Fruit fly (Drosophila melanogaster) whole organism, prepupa: ENCODE results near the gene PPP4R2r.
A peak's percentile ranks its signal among the peaks of the same experiment; 100 is the strongest.

Source experiments
- CG34406 ChIP-seq: fragments of 200-800 bp; sonication (Bioruptor generic); optimal IDR thresholded peaks from 3 replicates; lab custom pipeline; 2016; ENCODE audit warnings: missing biosample characterization, missing genetic modification characterization
- CG8119 ChIP-seq: fragments of 200-800 bp; sonication (Bioruptor generic); IDR thresholded peaks from 3 replicates; pipeline ENCODE4 v1.3.6; 2022; ENCODE audit warnings: missing biosample characterization, missing genetic modification characterization
- Gug ChIP-seq: fragments of 200-800 bp; sonication (Bioruptor generic); IDR thresholded peaks from 2 replicates; pipeline ENCODE4 v1.3.6; 2022; ENCODE audit warnings: missing biosample characterization, missing genetic modification characterization
- OdsH ChIP-seq: fragments of 200-800 bp; sonication (Bioruptor generic); optimal IDR thresholded peaks from 3 replicates; lab custom pipeline; 2016; ENCODE audit warnings: missing biosample characterization, missing genetic modification characterization
- Sox14 ChIP-seq: fragments of 200-800 bp; sonication (Bioruptor generic); optimal IDR thresholded peaks from 3 replicates; lab custom pipeline; 2016; ENCODE audit warnings: missing biosample characterization, missing genetic modification characterization
- dsx ChIP-seq: fragments of 200-800 bp; optimal IDR thresholded peaks from 3 replicates; lab custom pipeline; 2019; ENCODE audit warnings: missing biosample characterization, mild to moderate bottlenecking, missing genetic modification characterization, moderate library complexity; ENCODE audit not compliant: poor library complexity, severe bottlenecking
- fd59A ChIP-seq: fragments of 200-800 bp; sonication (Bioruptor generic); optimal IDR thresholded peaks from 2 replicates; lab custom pipeline; 2017; ENCODE audit warnings: missing biosample characterization, mild to moderate bottlenecking, missing genetic modification characterization, missing genetic modification reagents
- pdm3 ChIP-seq: fragments of 200-800 bp; sonication (Bioruptor generic); optimal IDR thresholded peaks from 3 replicates; lab custom pipeline; 2016; ENCODE audit warnings: missing biosample characterization, missing genetic modification characterization
- salr ChIP-seq, 2 experiments: fragments of 200-800 bp; sonication (Bioruptor generic); optimal IDR thresholded peaks; 3 replicates each; lab custom pipeline; 2016 to 2018; ENCODE audit warnings: missing biosample characterization in 2 of 2, missing genetic modification characterization in 2 of 2, mild to moderate bottlenecking in 1 of 2
- ss ChIP-seq, 2 experiments: fragments of 200-800 bp; sonication (Bioruptor generic); optimal IDR thresholded peaks; 2 replicates in 1 of 2; 3 replicates in 1 of 2; lab custom pipeline; 2017 to 2018; ENCODE audit warnings: mild to moderate bottlenecking in 2 of 2, missing biosample characterization in 2 of 2, missing genetic modification characterization in 2 of 2, moderate library complexity in 1 of 2
- svp ChIP-seq: fragments of 200-800 bp; sonication (Bioruptor generic); peaks from one replicate; lab custom pipeline; 2016; ENCODE audit warnings: missing biosample characterization, missing genetic modification characterization

dm6 chrX:10461938-10462337 lies 16.7 kb upstream of the PPP4R2r start:
- TF ChIP-seq salr (GFP tag; optimal IDR thresholded peaks at IDR 0.05; lab: Kevin White, UChicago) (no peak), Sox14 (GFP tag; lab: Kevin White, UChicago) (no peak), CG8119 (GFP tag; lab: Robert Waterston, UW) (no peak), OdsH (GFP tag; lab: Kevin White, UChicago) (no peak), pdm3 (GFP tag; lab: Kevin White, UChicago) (no peak), ss (GFP tag; optimal IDR thresholded peaks at IDR 0.05; lab: Kevin White, UChicago) (no peak), Gug (GFP tag; lab: Robert Waterston, UW) (no peak), svp (GFP tag; lab: Kevin White, UChicago) (no peak), fd59A (GFP tag; lab: Kevin White, UChicago) (no peak), dsx (GFP tag; lab: Kevin White, UChicago) (no peak), CG34406 (GFP tag; lab: Kevin White, UChicago) (peak; percentile 14)
